Worm (Caenorhabditis elegans): ENCODE results near the gene B0416.10.

ce11 chrX:9251488-9251887, 23.0 kb downstream of the B0416.10 start, which contains the start of gene pes-8:
- no peak for TF ChIP-seq flt-1 (GFP tag; IDR thresholded peaks at IDR 0.05)
- no peak for TF ChIP-seq ztf-23 (GFP tag; IDR thresholded peaks at IDR 0.05)
- TF ChIP-seq klf-2 (GFP tag; conservative IDR thresholded peaks at IDR 0.05), result no peak
- no peak for TF ChIP-seq ref-1 (GFP tag; conservative IDR thresholded peaks at IDR 0.05)
- no peak for TF ChIP-seq med-1 (GFP tag; optimal IDR thresholded peaks at IDR 0.05; ENCODE audit: insufficient read depth)
- TF ChIP-seq ztf-29 (GFP tag; IDR thresholded peaks at IDR 0.05), result no peak
- TF ChIP-seq tab-1 (GFP tag; IDR thresholded peaks at IDR 0.05), result no peak
